Fruit fly (Drosophila melanogaster): ENCODE results near the gene CG33500.
A peak's percentile ranks its signal among the peaks of the same experiment; 100 is the strongest.

The CG33500 gene

DNA sequence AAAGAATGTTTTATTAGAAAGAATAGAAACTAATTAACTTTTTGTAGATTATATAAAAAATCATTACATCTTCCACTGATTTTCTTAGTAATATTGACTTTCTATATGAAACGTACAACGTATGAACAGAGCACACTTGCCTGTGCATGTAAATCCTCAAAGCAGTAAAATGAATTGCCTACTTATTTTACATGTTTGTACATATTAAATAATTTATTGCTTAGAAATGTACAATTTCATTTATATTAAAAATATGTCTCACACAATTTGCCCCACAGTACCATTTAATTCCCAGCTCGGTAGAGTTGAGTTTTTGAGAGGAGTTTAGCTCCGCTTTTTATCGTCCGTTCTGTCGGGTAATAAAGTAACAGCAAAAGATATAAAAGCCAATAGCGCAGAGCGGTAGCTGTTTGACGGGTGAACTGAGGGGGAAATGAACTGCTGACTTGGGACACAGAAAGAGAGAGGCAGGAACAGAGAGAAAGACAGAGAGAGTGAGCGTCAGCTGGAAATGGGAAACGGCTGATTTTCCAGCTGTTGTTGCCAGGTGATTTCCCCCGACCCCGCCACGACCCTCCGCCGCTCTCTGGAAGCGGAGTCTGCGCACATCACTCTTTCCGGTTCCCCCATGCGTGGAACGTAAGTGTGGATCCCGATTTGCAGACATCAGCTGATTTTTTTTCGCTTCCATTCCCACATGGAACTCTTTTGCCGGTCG lies 15.2 kb upstream of the CG33500 start:
- no peak for TF ChIP-seq noc (tag; optimal IDR thresholded peaks at IDR 0.05)

DNA sequence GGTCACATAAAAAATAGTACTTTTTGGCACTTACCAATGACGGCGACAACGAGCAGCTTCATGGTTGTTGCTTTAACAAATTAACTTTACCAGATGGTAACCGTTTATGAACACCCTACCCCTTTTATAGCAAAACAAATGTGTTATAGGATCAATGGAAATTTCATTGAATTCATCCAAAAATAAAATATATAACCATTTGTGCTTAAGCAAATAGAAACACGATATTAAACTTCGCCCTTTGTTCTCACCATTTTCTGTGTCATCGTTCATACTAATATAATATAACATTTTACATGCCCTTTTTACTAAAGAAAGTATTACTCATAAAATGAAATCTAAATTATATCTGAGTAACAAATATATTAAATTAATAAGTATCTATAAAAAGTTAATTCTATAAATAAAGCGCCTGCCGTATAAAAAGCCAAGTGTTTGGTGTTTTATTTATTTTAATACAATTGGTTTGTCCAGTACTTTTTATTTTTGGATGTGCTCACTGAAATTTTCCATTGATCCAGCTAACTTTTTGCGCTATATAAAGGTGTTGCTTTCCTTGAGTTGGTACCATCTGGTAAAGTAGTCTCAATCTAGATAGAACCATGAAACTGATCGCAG lies 966 bp downstream of the CG33500 start, which contains the start of the genes Sgs8 and Sgs7:
Gene Sgs8, minus strand, starts transcription at position 101 of the 618 bp plus-strand sequence.
Gene Sgs7, plus strand, starts transcription at position 568 of the 618 bp plus-strand sequence.
- TF ChIP-seq noc (tag; optimal IDR thresholded peaks at IDR 0.05): no peak

DNA sequence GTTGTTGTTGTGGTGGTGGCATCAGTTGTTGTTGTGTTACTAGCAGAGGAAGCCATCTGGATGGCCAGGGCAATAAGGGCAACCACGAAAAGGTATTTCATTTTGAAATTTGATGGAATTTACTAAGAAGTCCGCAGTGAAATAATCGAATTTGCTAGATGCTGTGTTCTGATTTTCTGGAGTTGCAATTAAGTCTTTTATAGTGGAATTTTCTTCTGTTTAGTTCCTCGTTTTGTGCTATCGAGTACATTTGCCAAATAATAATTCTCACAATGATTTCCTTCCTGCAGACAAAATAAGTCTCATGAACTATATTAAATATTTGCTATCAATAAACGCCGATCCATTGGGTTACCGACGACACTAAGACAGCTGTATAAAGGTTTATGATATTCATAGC lies 2.1 kb downstream of the CG33500 start, which contains the start of gene CG33272:
Gene CG33272, minus strand, starts transcription at position 101 of the 400 bp plus-strand sequence.
- TF ChIP-seq noc (tag; optimal IDR thresholded peaks at IDR 0.05): no peak

DNA sequence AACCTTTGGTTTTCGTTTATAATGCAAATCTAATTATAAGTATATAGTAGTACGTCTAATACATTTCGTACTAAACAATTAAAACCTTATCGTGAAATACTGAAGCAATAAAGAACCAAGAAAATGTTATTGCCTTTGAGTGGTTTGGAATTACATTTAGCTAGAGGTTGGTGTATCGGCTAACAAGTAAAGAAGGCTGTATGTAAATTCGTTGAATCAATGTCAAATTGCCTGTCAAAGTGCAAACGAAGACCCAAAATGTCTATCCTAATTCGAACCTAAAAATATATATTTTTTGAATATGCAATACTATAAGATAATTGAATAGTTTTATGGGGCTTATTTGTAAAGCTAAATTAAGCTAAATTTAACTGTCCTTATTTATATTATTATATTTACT lies 2.8 kb downstream of the CG33500 start:
- TF ChIP-seq noc (tag; optimal IDR thresholded peaks at IDR 0.05): no peak

DNA sequence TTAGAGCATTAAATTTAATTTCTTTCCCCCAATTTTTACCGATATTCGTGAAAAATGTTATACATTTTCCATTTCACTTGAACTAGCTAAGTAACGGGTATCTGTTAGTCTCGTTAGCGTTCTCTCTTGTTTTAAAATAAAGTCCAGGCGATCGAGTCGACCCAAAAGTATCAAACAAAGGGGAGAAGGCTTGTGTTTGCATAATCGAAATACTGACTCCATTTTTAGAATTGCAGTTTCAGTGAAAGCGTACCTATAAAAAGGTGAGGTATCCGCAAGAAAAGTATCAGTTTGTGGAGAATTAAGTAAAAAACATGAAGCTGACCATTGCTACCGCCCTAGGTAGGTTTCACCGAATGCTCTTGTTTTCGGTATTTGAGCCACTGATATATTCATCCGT lies 3.5 kb downstream of the CG33500 start, which contains the start of gene Sgs3:
Gene Sgs3, plus strand, starts transcription at position 301 of the 400 bp plus-strand sequence.
- TF ChIP-seq noc (tag; optimal IDR thresholded peaks at IDR 0.05): no peak

DNA sequence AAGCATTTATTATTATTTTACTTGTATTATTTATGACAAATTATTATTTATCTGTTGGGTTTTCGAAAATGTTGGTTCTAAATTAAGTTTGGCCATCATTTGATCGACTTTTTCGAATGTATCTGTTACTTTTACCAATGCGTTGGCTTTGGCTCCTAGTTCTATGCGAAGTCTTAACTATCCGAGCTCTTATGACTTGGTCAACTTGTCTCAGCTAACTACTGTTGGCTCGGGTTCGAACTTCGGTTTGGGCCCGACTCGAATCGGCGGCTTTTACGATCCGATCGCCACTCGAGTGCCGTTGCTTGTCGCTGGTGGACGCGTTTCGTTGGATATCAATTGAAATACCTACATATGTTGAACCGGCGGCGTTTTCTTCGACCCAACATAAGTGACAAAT lies 5.0 kb downstream of the CG33500 start, which contains the start of gene CG7512:
Gene CG7512, plus strand, starts transcription at position 301 of the 400 bp plus-strand sequence.
- no peak for TF ChIP-seq noc (tag; optimal IDR thresholded peaks at IDR 0.05)

DNA sequence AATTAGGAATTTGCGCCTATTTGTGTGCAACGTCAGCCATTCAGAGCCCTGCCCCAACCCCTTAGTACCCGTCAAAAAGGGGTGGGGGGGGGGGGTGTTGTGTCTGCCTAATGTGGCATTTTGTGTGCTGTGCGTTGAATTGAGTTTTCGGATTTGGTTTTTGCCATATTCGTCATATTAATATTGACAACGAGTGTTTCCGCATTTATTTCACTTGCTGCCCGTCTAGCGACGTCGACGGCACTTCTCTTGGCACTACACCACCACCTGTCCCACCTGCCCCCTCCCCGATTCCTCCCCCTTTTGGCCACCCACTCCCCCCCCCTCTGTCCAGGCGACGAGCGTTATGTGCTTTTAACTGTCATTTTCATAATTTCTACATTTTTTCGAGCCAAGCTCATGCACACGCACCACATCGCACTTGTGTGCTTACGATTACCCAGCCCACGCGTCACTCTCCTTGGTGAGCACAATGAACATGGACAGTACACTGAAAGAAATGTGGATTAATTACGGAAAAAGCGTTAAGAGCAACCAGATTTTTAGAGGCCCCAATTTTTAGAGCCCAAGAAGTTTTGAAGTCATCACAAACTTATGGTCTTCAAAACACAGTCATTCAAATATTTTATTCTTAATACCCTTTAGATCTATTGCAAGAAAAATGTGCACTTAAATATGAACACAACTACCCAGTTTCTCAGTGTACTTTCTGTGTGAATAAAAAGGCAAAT lies 7.1 kb downstream of the CG33500 start:
- peak; percentile 6 for TF ChIP-seq noc (tag; optimal IDR thresholded peaks at IDR 0.05)

DNA sequence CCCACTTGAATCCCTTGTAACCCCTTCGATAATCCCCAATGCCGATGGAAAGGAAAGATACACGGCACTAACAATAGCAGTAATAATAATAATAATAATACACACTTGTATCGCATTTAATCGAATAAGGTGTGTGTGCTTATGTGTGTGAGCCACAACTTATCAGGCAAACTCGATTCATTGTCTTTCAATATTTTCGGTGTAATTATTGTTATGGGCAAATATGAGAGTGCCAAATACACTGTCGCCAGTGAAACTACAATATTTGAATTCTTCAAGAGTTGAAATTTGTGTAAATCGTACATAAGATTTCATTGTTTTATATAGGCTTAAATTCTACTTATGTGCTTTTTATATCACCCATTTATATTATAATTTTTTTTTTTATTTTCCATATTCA lies 7.8 kb downstream of the CG33500 start:
- TF ChIP-seq noc (tag; optimal IDR thresholded peaks at IDR 0.05): no peak

DNA sequence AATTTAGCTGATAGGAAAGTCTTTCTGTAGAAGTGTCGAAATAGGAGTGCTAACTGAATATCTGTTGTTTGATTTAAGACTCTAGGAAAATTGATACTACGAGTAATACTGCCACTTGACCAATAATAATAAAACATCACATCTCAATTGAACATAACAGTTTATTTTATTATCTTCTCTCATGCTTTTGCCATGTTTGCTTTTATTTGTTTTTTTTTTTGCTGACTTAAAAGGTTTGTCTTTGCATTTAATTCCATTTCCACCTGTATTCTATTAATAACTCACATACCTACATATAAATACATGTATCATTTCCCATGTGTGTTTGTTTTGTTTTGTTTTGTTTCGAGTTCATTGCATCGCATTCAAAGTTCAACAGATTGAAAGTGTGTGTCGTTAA lies 14.2 kb downstream of the CG33500 start, which contains the start of the genes CG11714 and Fuca:
Gene CG11714, minus strand, starts transcription at position 101 of the 400 bp plus-strand sequence.
Gene Fuca, minus strand, starts transcription at position 101 of the 400 bp plus-strand sequence.
- no peak for TF ChIP-seq noc (tag; optimal IDR thresholded peaks at IDR 0.05)

DNA sequence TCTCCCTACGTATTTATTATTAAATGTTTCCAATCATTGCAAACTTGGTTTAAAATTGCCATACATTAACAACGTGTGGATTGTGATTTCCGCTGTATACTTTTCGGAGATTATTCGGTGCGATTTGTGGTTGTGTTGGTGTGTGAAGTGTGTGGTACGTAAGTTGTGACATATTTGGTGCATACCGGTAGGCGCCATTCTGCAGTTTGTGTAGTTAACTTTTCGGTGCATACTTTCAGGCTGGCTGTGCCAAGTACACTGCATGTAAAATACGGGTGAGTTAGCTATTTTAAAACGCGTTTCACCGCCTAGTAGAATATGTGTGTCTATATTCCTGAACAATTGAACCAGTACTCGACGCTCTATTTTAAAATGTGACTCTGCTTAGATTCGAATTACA lies 14.8 kb downstream of the CG33500 start:
- TF ChIP-seq noc (tag; optimal IDR thresholded peaks at IDR 0.05): no peak

DNA sequence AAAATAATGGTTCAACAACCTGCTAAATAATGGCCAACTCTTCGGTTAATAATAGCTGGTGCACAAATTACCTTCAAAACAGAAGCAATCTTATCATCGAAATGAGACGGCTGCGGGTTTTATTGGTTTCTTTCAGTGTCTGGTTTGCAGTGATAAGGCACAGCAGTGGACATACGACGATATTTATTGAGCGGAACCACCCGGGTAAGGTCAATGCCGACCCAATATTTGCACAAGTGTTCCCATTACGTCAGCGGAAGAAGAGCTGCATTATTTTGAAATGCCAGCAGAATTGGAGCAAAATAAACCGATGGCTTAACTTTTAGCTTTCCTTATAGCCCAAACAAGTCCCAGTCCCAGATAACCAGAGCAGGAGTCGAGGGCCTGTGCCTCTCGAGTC lies 17.3 kb downstream of the CG33500 start:
- TF ChIP-seq noc (tag; optimal IDR thresholded peaks at IDR 0.05): no peak

DNA sequence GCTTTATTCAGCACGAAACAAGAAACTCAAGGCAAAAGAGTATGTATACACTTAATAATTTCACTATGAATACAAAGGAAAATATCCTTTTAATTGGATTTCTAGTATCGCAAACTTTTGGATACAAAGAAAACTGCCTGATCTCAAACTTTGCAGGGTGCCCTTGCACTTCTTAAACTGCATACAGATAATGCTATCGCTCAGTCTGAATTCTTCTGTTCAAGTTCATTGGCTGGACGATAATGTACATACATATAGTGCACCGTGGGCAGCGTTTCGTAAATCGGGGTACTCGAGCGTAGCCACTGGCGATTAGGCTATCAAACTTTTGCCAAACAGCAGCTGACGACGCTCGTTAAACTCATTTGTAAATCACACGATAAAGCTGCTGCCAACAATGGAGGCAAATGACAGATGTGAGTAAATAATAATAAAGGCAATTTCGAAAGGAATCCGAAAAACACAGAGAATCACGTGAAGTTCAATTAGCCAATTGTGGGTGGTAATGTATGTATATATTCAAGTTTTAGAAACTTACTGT lies 18.3 kb downstream of the CG33500 start:
- no peak for TF ChIP-seq noc (tag; optimal IDR thresholded peaks at IDR 0.05)

DNA sequence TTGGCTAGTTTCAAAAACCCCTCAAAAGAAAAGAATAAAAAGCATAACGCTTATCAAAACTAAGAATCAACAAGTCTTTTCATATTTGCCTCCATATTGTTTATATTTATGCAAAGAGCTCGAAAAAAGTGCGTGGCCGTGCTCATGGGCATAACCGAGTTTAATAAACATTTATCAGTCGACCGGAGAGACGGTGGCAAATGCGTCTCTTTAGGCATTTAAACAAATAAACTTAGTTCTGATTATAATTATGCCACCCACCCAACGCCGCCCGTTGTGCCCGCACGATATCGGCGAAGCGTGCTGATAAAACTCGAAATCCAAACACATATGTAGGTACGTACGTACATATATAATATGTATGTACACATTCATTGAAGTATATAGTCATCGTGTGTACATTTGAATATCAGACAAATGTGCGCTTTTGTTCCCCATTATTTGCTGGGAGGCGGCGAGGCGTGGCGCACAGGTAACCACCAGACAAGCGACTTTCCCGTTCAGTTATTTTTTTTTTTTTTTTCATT lies 20.0 kb downstream of the CG33500 start:
- no peak for TF ChIP-seq noc (tag; optimal IDR thresholded peaks at IDR 0.05)

DNA sequence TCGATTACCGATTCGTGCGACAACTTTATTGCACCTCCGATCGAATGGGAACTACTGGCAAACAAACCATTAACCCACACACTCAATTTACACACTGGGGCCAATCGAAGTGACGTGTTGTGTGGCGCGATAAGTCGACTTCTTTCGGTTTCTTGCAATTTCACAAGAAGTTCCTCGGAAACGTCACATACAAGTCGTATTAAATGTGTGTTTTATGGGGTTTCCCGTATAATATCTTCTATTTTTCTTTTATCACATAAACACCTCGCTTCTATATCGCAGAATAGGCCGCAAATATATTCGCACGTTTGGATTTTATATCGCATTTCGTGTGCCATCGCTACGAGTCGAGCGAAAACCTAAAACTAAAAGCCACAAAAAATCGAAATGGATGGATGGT lies 21.3 kb downstream of the CG33500 start:
- TF ChIP-seq noc (tag; optimal IDR thresholded peaks at IDR 0.05): no peak

DNA sequence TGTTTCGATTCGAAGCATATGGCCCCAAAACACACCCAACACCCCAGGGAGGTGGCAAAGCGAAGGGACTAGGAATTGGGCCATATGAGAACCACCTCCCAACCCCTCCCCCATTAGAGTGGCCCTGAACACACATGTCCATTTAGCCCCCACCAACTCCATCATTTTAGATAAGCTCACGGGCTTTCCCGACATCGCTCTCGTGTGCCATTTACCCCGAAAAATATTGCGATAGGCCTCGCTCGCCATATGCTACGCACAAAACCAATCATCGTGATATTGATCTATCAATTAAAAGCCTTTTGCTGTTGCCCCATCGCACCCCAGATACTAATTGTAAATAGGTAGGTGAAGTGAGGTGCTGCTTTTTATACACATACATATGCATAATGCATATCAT lies 21.9 kb downstream of the CG33500 start:
- TF ChIP-seq noc (tag; optimal IDR thresholded peaks at IDR 0.05): no peak

DNA sequence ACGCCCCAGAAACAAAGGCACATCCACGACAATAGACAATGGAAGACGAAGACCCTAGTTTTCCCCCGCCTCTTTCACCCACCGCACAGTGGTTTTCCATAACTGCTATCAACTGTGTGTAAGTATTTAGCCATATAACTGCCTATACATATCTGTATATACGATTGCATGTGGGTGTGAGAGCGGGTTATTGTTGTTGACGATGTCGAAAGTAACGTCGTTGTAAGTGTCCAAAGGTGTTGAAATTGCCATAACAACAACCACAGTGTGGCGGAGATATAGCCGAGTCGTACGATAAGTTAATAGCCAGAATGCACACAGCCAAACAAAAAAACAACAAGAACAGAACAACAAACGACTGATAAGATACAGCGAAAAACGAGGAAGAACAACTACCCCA lies 22.9 kb downstream of the CG33500 start:
- no peak for TF ChIP-seq noc (tag; optimal IDR thresholded peaks at IDR 0.05)

Data from whole organism, larva.